Fruit fly (Drosophila melanogaster) whole organism, embryonic: ENCODE data around the gene tw.

ENCODE experiments used
- CG12769 ChIP-seq: fragments of 200-800 bp; sonication (Bioruptor generic); optimal IDR thresholded peaks from 2 replicates; lab custom pipeline; 2019; ENCODE audit warnings: missing biosample characterization, mild to moderate bottlenecking, missing genetic modification characterization, moderate library complexity
- CG12942 ChIP-seq: fragments of 200-800 bp; sonication (Bioruptor generic); optimal IDR thresholded peaks from 3 replicates; lab custom pipeline; 2016; ENCODE audit warnings: missing biosample characterization, missing genetic modification characterization
- CG15479 ChIP-seq: fragments of 200-800 bp; sonication (Bioruptor generic); optimal IDR thresholded peaks from 3 replicates; lab custom pipeline; 2019; ENCODE audit warnings: missing biosample characterization, mild to moderate bottlenecking, missing genetic modification characterization, moderate library complexity
- CG17612 ChIP-seq: fragments of 200-800 bp; sonication (Bioruptor generic); IDR thresholded peaks from 2 replicates; pipeline ENCODE4 v1.3.6; 2022; ENCODE audit warnings: missing biosample characterization, missing genetic modification characterization
- CG6683 ChIP-seq: fragments of 200-800 bp; sonication (Bioruptor generic); optimal IDR thresholded peaks from 2 replicates; lab custom pipeline; 2017; ENCODE audit warnings: missing biosample characterization, mild to moderate bottlenecking, missing genetic modification characterization, missing genetic modification reagents
- CG8478 ChIP-seq: fragments of >200 bp; optimal IDR thresholded peaks from 2 replicates; lab custom pipeline; 2018
- Chrac-16 ChIP-seq: fragments of 200-800 bp; sonication (Bioruptor generic); optimal IDR thresholded peaks from 3 replicates; lab custom pipeline; 2016; ENCODE audit warnings: missing biosample characterization, missing genetic modification characterization
- H2.0 ChIP-seq: fragments of 200-800 bp; sonication (Bioruptor generic); IDR thresholded peaks from 2 replicates; pipeline ENCODE4 v1.3.6; 2022; ENCODE audit warnings: missing biosample characterization, missing genetic modification characterization
- Ssrp ChIP-seq: fragments of 200-800 bp; sonication (Bioruptor generic); optimal IDR thresholded peaks from 2 replicates; lab custom pipeline; 2018; ENCODE audit warnings: missing biosample characterization, mild to moderate bottlenecking, missing genetic modification characterization, moderate library complexity
- cato ChIP-seq: fragments of 200-800 bp; sonication (Bioruptor generic); optimal IDR thresholded peaks from 2 replicates; lab custom pipeline; 2016; ENCODE audit warnings: missing biosample characterization, missing genetic modification characterization, borderline replicate concordance
- jigr1 ChIP-seq: fragments of 200-800 bp; sonication (Bioruptor generic); IDR thresholded peaks from 3 replicates; pipeline ENCODE4 v1.3.6; 2022; ENCODE audit warnings: missing biosample characterization, missing genetic modification characterization
- mam ChIP-seq: fragments of 200-800 bp; sonication (Bioruptor generic); optimal IDR thresholded peaks from 3 replicates; lab custom pipeline; 2016; ENCODE audit warnings: missing biosample characterization, missing genetic modification characterization
- pho ChIP-seq: fragments of 200-800 bp; sonication (Bioruptor generic); optimal IDR thresholded peaks from 2 replicates; lab custom pipeline; 2016; ENCODE audit warnings: missing biosample characterization, missing genetic modification characterization
- unpg ChIP-seq: fragments of 200-800 bp; sonication (Bioruptor generic); optimal IDR thresholded peaks from 3 replicates; lab custom pipeline; 2018; ENCODE audit warnings: missing biosample characterization, mild to moderate bottlenecking, missing genetic modification characterization, moderate library complexity

- TF ChIP-seq CG15479 (GFP tag; lab: Kevin White, UChicago): no peak
- no peak for TF ChIP-seq CG12942 (GFP tag; lab: Kevin White, UChicago)
- no peak for TF ChIP-seq cato (GFP tag; lab: Kevin White, UChicago)
- no peak for TF ChIP-seq CG17612
- no peak for TF ChIP-seq Ssrp (tag; lab: Kevin White, UChicago)
- no peak for TF ChIP-seq CG6683 (GFP tag; lab: Kevin White, UChicago)
- no peak for TF ChIP-seq pho
- no peak for TF ChIP-seq unpg
- no peak for TF ChIP-seq CG8478
- TF ChIP-seq H2.0 (GFP tag; lab: Robert Waterston, UW): no peak
- TF ChIP-seq Chrac-16 (GFP tag; lab: Kevin White, UChicago): no peak
- TF ChIP-seq jigr1 (GFP tag; lab: Robert Waterston, UW): no peak
- TF ChIP-seq CG12769: peak; percentile 79
- no peak for TF ChIP-seq mam (GFP tag; lab: Kevin White, UChicago)
Measured at dm6 chrX:784456-784855, at the start of gene tw.
